Worm (Caenorhabditis elegans) whole organism, L4 larva: ENCODE data around the gene F21E9.2.

Experiments
- F44E2.7 ChIP-seq: fragments of 200-800 bp; sonication (Bioruptor generic); IDR thresholded peaks from 2 replicates; pipeline ENCODE4 v2.1.2; 2022; ENCODE audit warnings: missing genetic modification characterization, missing compliant biosample characterization
- F49E8.2 ChIP-seq: sonication (generic microtip); optimal IDR thresholded peaks from 2 replicates; lab custom pipeline; 2016; ENCODE audit warnings: missing compliant biosample characterization, mild to moderate bottlenecking, missing genetic modification characterization, borderline replicate concordance
- Y48G9A.11 ChIP-seq: fragments of 200-800 bp; sonication (Bioruptor generic); IDR thresholded peaks from 2 replicates; pipeline ENCODE4 v1.3.6; 2022; ENCODE audit warnings: missing genetic modification reagents, missing genetic modification characterization, missing compliant biosample characterization
- Y5F2A.4 ChIP-seq: fragments of 200-800 bp; sonication (Bioruptor generic); optimal IDR thresholded peaks from 2 replicates; lab custom pipeline; 2018; ENCODE audit warnings: mild to moderate bottlenecking, missing genetic modification characterization, missing compliant biosample characterization
- ZK337.2 ChIP-seq: fragments of 200-800 bp; sonication (Bioruptor generic); IDR thresholded peaks from 2 replicates; pipeline ENCODE4 v1.3.6; 2022; ENCODE audit warnings: missing genetic modification reagents, missing genetic modification characterization, missing compliant biosample characterization
- ZK546.5 ChIP-seq, 2 experiments: sonication (generic microtip); optimal IDR thresholded peaks; 2 replicates each; lab custom pipeline; 2017; ENCODE audit warnings: missing biosample characterization in 2 of 2, missing genetic modification characterization in 2 of 2
- aha-1 ChIP-seq: fragments of 150-350 bp; peaks from one replicate; lab custom pipeline; 2014; ENCODE audit warnings: missing biosample characterization, missing genetic modification characterization
- aly-2 ChIP-seq: sonication (generic microtip); optimal IDR thresholded peaks from 2 replicates; lab custom pipeline; 2018; ENCODE audit warnings: missing biosample characterization, missing genetic modification characterization
- ceh-44 ChIP-seq: fragments of 200-800 bp; sonication (Bioruptor generic); IDR thresholded peaks from 2 replicates; pipeline ENCODE4 v1.3.6; 2022; ENCODE audit warnings: missing genetic modification reagents, missing genetic modification characterization, missing compliant biosample characterization
- ceh-82 ChIP-seq: sonication (generic microtip); optimal IDR thresholded peaks from 2 replicates; lab custom pipeline; 2017; ENCODE audit warnings: missing biosample characterization, missing genetic modification characterization
- cey-2 ChIP-seq: sonication (generic microtip); optimal IDR thresholded peaks from 3 replicates; lab custom pipeline; 2017; ENCODE audit warnings: missing genetic modification characterization, mild to moderate bottlenecking, missing compliant biosample characterization, antibody characterized with exemption, borderline replicate concordance; ENCODE audit not compliant: insufficient read depth
- ctbp-1 ChIP-seq: fragments of 200-800 bp; sonication (Bioruptor generic); IDR thresholded peaks from 2 replicates; pipeline ENCODE4 v1.3.6; 2022; ENCODE audit warnings: missing genetic modification reagents, missing genetic modification characterization, missing compliant biosample characterization
- daf-16 ChIP-seq, 3 experiments: sonication (generic microtip); optimal IDR thresholded peaks; 2 replicates each; lab custom pipeline; 2016 to 2017; ENCODE audit warnings: missing genetic modification characterization in 3 of 3, missing genetic modification reagents in 3 of 3, mild to moderate bottlenecking in 2 of 3, missing compliant biosample characterization in 2 of 3, missing biosample characterization in 1 of 3, moderate library complexity in 1 of 3
- dmd-6 ChIP-seq: fragments of 200-800 bp; sonication (Bioruptor generic); IDR thresholded peaks from 2 replicates; pipeline ENCODE4 v1.3.6; 2022; ENCODE audit warnings: missing genetic modification reagents, missing genetic modification characterization, missing compliant biosample characterization
- dpl-1 ChIP-seq: fragments of 150-350 bp; optimal IDR thresholded peaks from 2 replicates; lab custom pipeline; 2014; ENCODE audit warnings: missing biosample characterization, missing genetic modification reagents, missing genetic modification characterization
- duxl-1 ChIP-seq: sonication (generic microtip); optimal IDR thresholded peaks from 2 replicates; lab custom pipeline; 2016; ENCODE audit warnings: mild to moderate bottlenecking, missing genetic modification characterization, moderate library complexity, missing compliant biosample characterization; ENCODE audit not compliant: poor library complexity
- egl-43 ChIP-seq: fragments of 200-800 bp; sonication (Bioruptor generic); IDR thresholded peaks from 2 replicates; pipeline ENCODE4 v1.3.6; 2022; ENCODE audit warnings: missing genetic modification reagents, missing genetic modification characterization, missing compliant biosample characterization
- fos-1 ChIP-seq: fragments of 150-350 bp; optimal IDR thresholded peaks from 2 replicates; lab custom pipeline; 2014; ENCODE audit warnings: missing biosample characterization, missing genetic modification characterization
- hlh-11 ChIP-seq: fragments of 200-800 bp; sonication (Bioruptor generic); optimal IDR thresholded peaks from 2 replicates; lab custom pipeline; 2018; ENCODE audit warnings: mild to moderate bottlenecking, missing genetic modification characterization, missing compliant biosample characterization
- hlh-30 ChIP-seq: sonication (generic microtip); optimal IDR thresholded peaks from 2 replicates; lab custom pipeline; 2017; ENCODE audit warnings: antibody characterized with exemption, mild to moderate bottlenecking, missing genetic modification characterization, missing compliant biosample characterization; ENCODE audit not compliant: insufficient read depth
- hmg-1.1 ChIP-seq: fragments of 200-800 bp; sonication (Bioruptor generic); IDR thresholded peaks from 2 replicates; pipeline ENCODE4 v1.3.6; 2022; ENCODE audit warnings: missing genetic modification reagents, missing genetic modification characterization, missing compliant biosample characterization
- jun-1 ChIP-seq: fragments of 150-350 bp; optimal IDR thresholded peaks from 2 replicates; lab custom pipeline; 2014; ENCODE audit warnings: missing biosample characterization, missing genetic modification reagents, missing genetic modification characterization
- lin-1 ChIP-seq: fragments of 200-800 bp; sonication (Bioruptor generic); IDR thresholded peaks from 2 replicates; pipeline ENCODE4 v1.3.6; 2022; ENCODE audit warnings: missing genetic modification reagents, missing genetic modification characterization, missing compliant biosample characterization
- lin-38 ChIP-seq: fragments of 200-800 bp; sonication (Bioruptor generic); IDR thresholded peaks from 2 replicates; pipeline ENCODE4 v1.3.6; 2022; ENCODE audit warnings: missing genetic modification reagents, missing genetic modification characterization, missing compliant biosample characterization
- lir-3 ChIP-seq: sonication (generic microtip); optimal IDR thresholded peaks from 2 replicates; lab custom pipeline; 2016; ENCODE audit warnings: mild to moderate bottlenecking, missing genetic modification characterization, missing compliant biosample characterization
- madf-9 ChIP-seq: fragments of 200-800 bp; sonication (Bioruptor generic); conservative IDR thresholded peaks from 2 replicates; pipeline ENCODE4 v1.3.6; 2022; ENCODE audit warnings: missing genetic modification reagents, missing genetic modification characterization, missing compliant biosample characterization
- mdt-29 ChIP-seq: fragments of 200-800 bp; sonication (Bioruptor generic); IDR thresholded peaks from 2 replicates; pipeline ENCODE4 v1.3.6; 2022; ENCODE audit warnings: missing genetic modification reagents, missing genetic modification characterization, missing compliant biosample characterization
- mep-1 ChIP-seq: fragments of 150-350 bp; sonication (generic microtip); optimal IDR thresholded peaks from 3 replicates; lab custom pipeline; 2014; ENCODE audit warnings: missing biosample characterization, missing genetic modification characterization
- nhr-102 ChIP-seq: sonication (generic microtip); optimal IDR thresholded peaks from 2 replicates; lab custom pipeline; 2016; ENCODE audit warnings: mild to moderate bottlenecking, missing genetic modification characterization, moderate library complexity, missing compliant biosample characterization
- nhr-28 ChIP-seq: fragments of 150-350 bp; optimal IDR thresholded peaks from 2 replicates; lab custom pipeline; 2014; ENCODE audit warnings: missing biosample characterization, missing genetic modification characterization
- nhr-48 ChIP-seq: sonication (generic microtip); optimal IDR thresholded peaks from 2 replicates; lab custom pipeline; 2016; ENCODE audit warnings: mild to moderate bottlenecking, missing genetic modification characterization, missing compliant biosample characterization
- nhr-6 ChIP-seq: fragments of 150-350 bp; optimal IDR thresholded peaks from 2 replicates; lab custom pipeline; 2014; ENCODE audit warnings: missing biosample characterization, missing genetic modification characterization
- nhr-77 ChIP-seq: fragments of 150-350 bp; optimal IDR thresholded peaks from 2 replicates; lab custom pipeline; 2014; ENCODE audit warnings: missing biosample characterization, missing genetic modification characterization
- pha-4 ChIP-seq, 2 experiments: fragments of 150-350 bp in 1 of 2; fragments of 200-800 bp in 1 of 2; sonication (Bioruptor generic) in 1 of 2; IDR thresholded peaks in 1 of 2; optimal IDR thresholded peaks in 1 of 2; 2 replicates each; pipeline versions ENCODE4 v1.3.6 to Lab custom; 2014 to 2022; ENCODE audit warnings: missing genetic modification characterization in 2 of 2, missing genetic modification reagents in 2 of 2, missing biosample characterization in 1 of 2, missing compliant biosample characterization in 1 of 2
- pqm-1 ChIP-seq: sonication (generic microtip); optimal IDR thresholded peaks from 2 replicates; lab custom pipeline; 2017; ENCODE audit warnings: missing biosample characterization, missing genetic modification characterization
- snpc-1.2 ChIP-seq: fragments of 200-800 bp; sonication (Bioruptor generic); IDR thresholded peaks from 2 replicates; pipeline ENCODE4 v1.3.6; 2022; ENCODE audit warnings: missing genetic modification reagents, missing genetic modification characterization, missing compliant biosample characterization
- tag-97 ChIP-seq: fragments of 200-800 bp; sonication (Bioruptor generic); IDR thresholded peaks from 2 replicates; pipeline ENCODE4 v1.3.6; 2022; ENCODE audit warnings: missing genetic modification characterization, missing compliant biosample characterization
- unc-130 ChIP-seq: sonication (generic microtip); optimal IDR thresholded peaks from 2 replicates; lab custom pipeline; 2016; ENCODE audit warnings: missing genetic modification reagents, missing genetic modification characterization, missing compliant biosample characterization
- unc-62 ChIP-seq, 3 experiments: fragments of 150-350 bp in 1 of 3; sonication (generic microtip); optimal IDR thresholded peaks in 2 of 3; peaks in 1 of 3; 1 replicate in 1 of 3; 2 replicates in 2 of 3; lab custom pipeline; 2014 to 2017; ENCODE audit warnings: missing biosample characterization in 3 of 3, missing genetic modification characterization in 3 of 3, missing genetic modification reagents in 3 of 3, missing genotype in 1 of 3
- vab-7 ChIP-seq: fragments of 200-800 bp; sonication (Bioruptor generic); IDR thresholded peaks from 2 replicates; pipeline ENCODE4 v1.3.6; 2022; ENCODE audit warnings: missing genetic modification reagents, missing genetic modification characterization, missing compliant biosample characterization
- zag-1 ChIP-seq: fragments of 150-350 bp; optimal IDR thresholded peaks from 2 replicates; lab custom pipeline; 2014; ENCODE audit warnings: missing biosample characterization, missing genetic modification characterization
- zip-2 ChIP-seq: fragments of 150-350 bp; optimal IDR thresholded peaks from 2 replicates; lab custom pipeline; 2014; ENCODE audit warnings: missing biosample characterization, missing genetic modification characterization
- ztf-7 ChIP-seq: fragments of 150-350 bp; optimal IDR thresholded peaks from 2 replicates; lab custom pipeline; 2014; ENCODE audit warnings: missing biosample characterization, missing genetic modification characterization

Gene F21E9.2

DNA sequence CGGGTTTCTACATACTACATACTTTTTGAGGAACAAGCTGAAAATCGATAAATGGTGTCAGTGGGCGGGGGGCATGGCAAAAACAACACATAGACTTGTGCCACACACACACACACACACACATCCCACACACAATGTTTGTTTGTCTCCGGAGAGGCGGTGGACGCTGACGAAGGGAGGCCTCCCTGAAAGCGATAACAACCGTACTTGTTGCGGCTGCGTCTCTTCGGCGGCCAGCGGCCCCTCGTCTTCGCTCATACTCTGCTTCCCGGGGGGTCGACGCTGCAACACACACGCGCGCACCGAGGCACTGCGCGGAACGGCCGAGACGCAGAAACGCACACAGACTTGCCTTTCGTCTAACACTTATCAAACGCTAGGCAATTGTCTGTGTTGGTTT is 10.0 kb downstream of the F21E9.2 start (continued):
- 0 out of 2 replicates have a peak, but pooled peaks have one; percentile 35 for TF ChIP-seq vab-7
- no peak for TF ChIP-seq zip-2
- no peak for TF ChIP-seq ceh-82

DNA sequence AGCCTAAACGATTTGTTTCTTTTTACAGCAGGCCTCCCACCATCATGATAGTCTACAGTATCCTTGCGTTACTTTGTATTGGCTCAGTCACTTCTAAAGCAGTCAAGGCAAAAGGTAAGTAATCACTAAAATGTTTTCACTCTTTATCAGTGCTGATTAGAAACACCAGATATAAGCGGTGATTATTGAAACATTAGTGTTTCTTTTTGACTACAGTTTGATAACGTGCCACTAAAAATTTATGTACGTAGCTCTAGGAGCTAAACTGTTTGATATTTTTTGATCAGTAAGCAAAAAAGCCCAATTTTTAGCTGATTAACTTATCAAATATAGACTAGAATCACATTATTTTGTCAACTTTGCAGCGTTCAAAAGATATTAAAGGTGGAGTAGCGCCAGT is 18.2 kb downstream of the F21E9.2 start:
- TF ChIP-seq aha-1: peak; percentile 86
- TF ChIP-seq Y5F2A.4 (GFP tag; lab: Kevin White, UChicago): no peak
- TF ChIP-seq fos-1 (tag; lab: Kevin White, UChicago): no peak
- TF ChIP-seq dpl-1 (GFP tag; lab: Kevin White, UChicago): no peak
- TF ChIP-seq pqm-1: peak; percentile 1
- no peak for TF ChIP-seq lin-1
- no peak for TF ChIP-seq zag-1 (tag; lab: Kevin White, UChicago)
- TF ChIP-seq egl-43 (GFP tag; lab: Robert Waterston, UW): no peak
- TF ChIP-seq ctbp-1 (GFP tag; lab: Robert Waterston, UW): no peak
- TF ChIP-seq pha-4 (GFP tag; IDR thresholded peaks at IDR 0.05; lab: Robert Waterston, UW): no peak
- no peak for TF ChIP-seq pha-4 (tag; optimal IDR thresholded peaks at IDR 0.05; lab: Kevin White, UChicago)
- no peak for TF ChIP-seq ZK337.2 (GFP tag; lab: Robert Waterston, UW)
- TF ChIP-seq unc-130 (GFP tag; lab: Kevin White, UChicago): no peak
- TF ChIP-seq nhr-28: peak; percentile 42
- TF ChIP-seq madf-9: no peak
- no peak for TF ChIP-seq lin-38 (GFP tag; lab: Robert Waterston, UW)
- no peak for TF ChIP-seq daf-16 (GFP tag; optimal IDR thresholded peaks at IDR 0.05; lab: Kevin White, UChicago)
- TF ChIP-seq daf-16 (tag; optimal IDR thresholded peaks at IDR 0.05; lab: Kevin White, UChicago): peak; percentile 54
- no peak for TF ChIP-seq tag-97
- TF ChIP-seq F49E8.2 (tag; lab: Kevin White, UChicago): no peak
- TF ChIP-seq nhr-48 (tag; lab: Kevin White, UChicago): no peak

DNA sequence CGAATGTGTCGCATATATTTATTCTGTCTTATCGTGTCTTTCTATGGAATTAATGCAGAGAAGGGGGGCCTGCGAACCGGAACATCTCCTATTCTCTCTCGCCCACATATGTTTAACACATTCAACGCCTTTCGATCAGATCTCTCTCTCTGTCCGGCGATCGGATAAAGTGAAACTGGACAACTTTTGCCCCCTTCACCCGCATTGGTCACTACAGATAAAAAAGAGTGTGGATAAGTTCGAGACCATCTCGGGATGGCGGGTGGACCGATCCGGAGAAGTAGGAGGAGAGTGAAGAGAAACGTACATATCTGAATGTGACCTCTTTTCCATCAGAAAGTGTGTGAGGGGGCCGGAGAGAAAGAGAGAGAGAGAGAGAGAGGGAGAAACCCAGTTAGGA is 18.7 kb downstream of the F21E9.2 start, which contains the start of gene H42K12.3:
H42K12.3 (plus strand) TSS at position 308 of the 400 bp plus-strand sequence.
- peak; percentile 12 for TF ChIP-seq hlh-11 (tag; lab: Kevin White, UChicago)
- no peak for TF ChIP-seq unc-130 (GFP tag; lab: Kevin White, UChicago)

DNA sequence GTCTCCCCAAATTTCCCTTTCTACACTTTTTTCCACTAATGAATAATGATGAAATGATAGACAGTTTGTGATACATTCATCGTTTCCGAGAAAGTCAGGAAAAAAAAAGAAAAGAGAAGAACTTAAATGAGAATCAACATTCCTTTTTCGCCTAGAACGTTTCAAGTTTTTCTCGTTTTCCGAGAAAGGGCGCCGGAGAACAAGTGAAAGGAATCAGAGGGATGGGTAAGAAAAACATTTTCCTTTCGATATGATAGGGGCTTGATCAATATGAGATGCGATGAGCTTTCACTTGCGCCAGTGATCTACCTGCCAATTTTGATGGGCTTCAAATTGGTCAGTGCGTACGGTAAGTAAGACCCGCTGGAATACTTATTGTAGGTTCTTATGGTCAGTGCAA is 20.3 kb downstream of the F21E9.2 start:
- peak; percentile 17 for TF ChIP-seq nhr-28
- peak; percentile 78 for TF ChIP-seq aha-1
- TF ChIP-seq Y48G9A.11 (GFP tag; lab: Robert Waterston, UW): no peak
- TF ChIP-seq hlh-11 (tag; lab: Kevin White, UChicago): peak; percentile 32
- no peak for TF ChIP-seq lir-3

DNA sequence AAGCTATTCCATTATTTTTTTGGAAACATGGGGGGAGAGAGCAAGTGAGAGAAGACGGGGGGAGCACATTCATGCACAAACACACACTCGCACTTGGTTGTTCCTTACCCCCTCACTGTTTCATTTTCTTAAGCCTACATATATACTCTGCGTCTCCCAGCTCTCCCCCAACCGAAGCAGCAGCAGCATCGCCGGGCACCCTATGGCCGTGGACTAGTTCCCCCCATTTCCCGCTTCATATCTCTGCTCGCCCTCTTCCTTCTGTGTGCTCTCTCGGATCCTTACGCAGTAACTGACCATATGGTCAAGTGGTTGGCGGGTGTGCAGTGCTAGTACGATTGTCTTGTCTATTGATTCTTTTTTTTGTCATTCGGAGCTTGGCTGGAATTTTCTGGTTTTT is 27.5 kb downstream of the F21E9.2 start:
- TF ChIP-seq aly-2 (no peak), ztf-7 (peak; percentile 33), dpl-1 (GFP tag; lab: Kevin White, UChicago) (peak; percentile 62), nhr-6 (peak; percentile 89), snpc-1.2 (no peak), nhr-77 (tag; lab: Kevin White, UChicago) (peak; percentile 45), duxl-1 (tag; lab: Kevin White, UChicago) (peak; percentile 61), jun-1 (tag; lab: Kevin White, UChicago) (no peak), hlh-30 (tag; lab: Kevin White, UChicago) (peak; percentile 72), nhr-48 (tag; lab: Kevin White, UChicago) (peak; percentile 51), nhr-102 (tag; lab: Kevin White, UChicago) (no peak), cey-2 (tag; lab: Kevin White, UChicago) (no peak), mdt-29 (GFP tag; lab: Robert Waterston, UW) (0 out of 2 replicates have a peak, but pooled peaks have one; percentile 14), ZK546.5 (tag; optimal IDR thresholded peaks at IDR 0.05; lab: Kevin White, UChicago) (no peak), unc-62 (GFP tag; optimal IDR thresholded peaks at IDR 0.05 in 1 of 2; lab: Kevin White, UChicago) (peak in 1 of 2 experiments; percentile 80), unc-62 (tag; optimal IDR thresholded peaks at IDR 0.05; lab: Kevin White, UChicago) (no peak), dmd-6 (GFP tag; lab: Robert Waterston, UW) (peak; percentile 73), hmg-1.1 (GFP tag; lab: Robert Waterston, UW) (peak; percentile 87), ceh-44 (GFP tag; lab: Robert Waterston, UW) (peak; percentile 45; the same call in 1 of the 2 replicates), mep-1 (peak; percentile 91), F44E2.7 (GFP tag; lab: Robert Waterston, UW) (no peak), daf-16 (GFP tag; optimal IDR thresholded peaks at IDR 0.05; lab: Kevin White, UChicago) (peak; percentile 36 to 39), daf-16 (tag; optimal IDR thresholded peaks at IDR 0.05; lab: Kevin White, UChicago) (peak; percentile 77)
